Fruit fly (Drosophila melanogaster) whole organism, adult: Measurements from ENCODE around the gene CG14625.

Experiments
- CG11617 ChIP-seq: fragments of 200-800 bp; sonication (Bioruptor generic); optimal IDR thresholded peaks from 2 replicates; lab custom pipeline; 2017; ENCODE audit warnings: mild to moderate bottlenecking, missing biosample characterization, missing genetic modification reagents, missing genetic modification characterization
- CG12768 ChIP-seq: fragments of 200-800 bp; sonication (Bioruptor generic); optimal IDR thresholded peaks from 2 replicates; lab custom pipeline; 2017; ENCODE audit warnings: missing biosample characterization, missing genetic modification characterization, mild to moderate bottlenecking, moderate library complexity, missing genetic modification reagents
- CG14711 ChIP-seq: fragments of 200-800 bp; sonication (Bioruptor generic); optimal IDR thresholded peaks from 2 replicates; lab custom pipeline; 2018; ENCODE audit warnings: missing biosample characterization, mild to moderate bottlenecking, missing genetic modification characterization, moderate library complexity
- kay ChIP-seq: fragments of 200-800 bp; sonication (Bioruptor generic); peaks from one replicate; lab custom pipeline; 2016; ENCODE audit warnings: missing biosample characterization, missing genetic modification characterization, borderline replicate concordance
- ovo ChIP-seq: fragments of 200-800 bp; sonication (Bioruptor generic); optimal IDR thresholded peaks from 2 replicates; lab custom pipeline; 2016; ENCODE audit warnings: missing biosample characterization, missing genetic modification characterization
- pad ChIP-seq: fragments of 200-800 bp; sonication (Bioruptor generic); optimal IDR thresholded peaks from 3 replicates; lab custom pipeline; 2017; ENCODE audit warnings: missing biosample characterization, missing genetic modification characterization, mild to moderate bottlenecking, moderate library complexity, missing genetic modification reagents
- tj ChIP-seq: fragments of 200-800 bp; sonication (Bioruptor generic); optimal IDR thresholded peaks from 3 replicates; lab custom pipeline; 2017; ENCODE audit warnings: missing biosample characterization, mild to moderate bottlenecking, missing genetic modification characterization, moderate library complexity

dm6 chrX:1239832-1240231 is 40.5 kb downstream of the CG14625 start, which contains the start of gene CG11403:
- TF ChIP-seq kay (GFP tag; lab: Kevin White, UChicago) = no peak
- TF ChIP-seq tj (GFP tag; lab: Kevin White, UChicago) = peak; percentile 21
- TF ChIP-seq ovo = peak; percentile 27
- TF ChIP-seq pad (GFP tag; lab: Kevin White, UChicago) = no peak
- TF ChIP-seq CG11617 = peak; percentile 31
- TF ChIP-seq CG14711 (tag; lab: Kevin White, UChicago) = peak; percentile 34
- TF ChIP-seq CG12768 (GFP tag; lab: Kevin White, UChicago) = no peak
